Worm (Caenorhabditis elegans) whole organism, L3 larva: ENCODE results near the gene Y39G8B.10.

ENCODE experiments used
- ZK546.5 ChIP-seq: sonication (generic microtip); optimal IDR thresholded peaks from 2 replicates; lab custom pipeline; 2017; ENCODE audit warnings: missing biosample characterization, missing genetic modification characterization
- ama-1 ChIP-seq: fragments of 150-350 bp; optimal IDR thresholded peaks from 2 replicates; lab custom pipeline; 2018
- ceh-28 ChIP-seq: fragments of 150-350 bp; optimal IDR thresholded peaks from 2 replicates; lab custom pipeline; 2014; ENCODE audit warnings: missing biosample characterization, missing genetic modification reagents, missing genetic modification characterization
- ceh-9 ChIP-seq: sonication (generic microtip); optimal IDR thresholded peaks from 2 replicates; lab custom pipeline; 2018; ENCODE audit warnings: missing biosample characterization, missing genetic modification characterization
- elt-3 ChIP-seq, 3 experiments: fragments of 150-350 bp in 1 of 3; sonication (generic microtip) in 2 of 3; optimal IDR thresholded peaks; 2 replicates in 2 of 3; 4 replicates in 1 of 3; lab custom pipeline; 2014 to 2017; ENCODE audit warnings: missing biosample characterization in 3 of 3, missing genetic modification characterization in 3 of 3
- fkh-2 ChIP-seq: fragments of 150-350 bp; optimal IDR thresholded peaks from 2 replicates; lab custom pipeline; 2014; ENCODE audit warnings: missing biosample characterization, missing genetic modification reagents, missing genetic modification characterization
- nhr-25 ChIP-seq: sonication (generic microtip); optimal IDR thresholded peaks from 2 replicates; lab custom pipeline; 2017; ENCODE audit warnings: missing biosample characterization, missing genetic modification characterization
- nhr-67 ChIP-seq: fragments of 150-350 bp; optimal IDR thresholded peaks from 2 replicates; lab custom pipeline; 2014; ENCODE audit warnings: missing biosample characterization, missing genetic modification characterization
- snpc-4 ChIP-seq: fragments of 150-350 bp; optimal IDR thresholded peaks from 2 replicates; lab custom pipeline; 2014; ENCODE audit warnings: missing biosample characterization, missing genetic modification characterization

DNA sequence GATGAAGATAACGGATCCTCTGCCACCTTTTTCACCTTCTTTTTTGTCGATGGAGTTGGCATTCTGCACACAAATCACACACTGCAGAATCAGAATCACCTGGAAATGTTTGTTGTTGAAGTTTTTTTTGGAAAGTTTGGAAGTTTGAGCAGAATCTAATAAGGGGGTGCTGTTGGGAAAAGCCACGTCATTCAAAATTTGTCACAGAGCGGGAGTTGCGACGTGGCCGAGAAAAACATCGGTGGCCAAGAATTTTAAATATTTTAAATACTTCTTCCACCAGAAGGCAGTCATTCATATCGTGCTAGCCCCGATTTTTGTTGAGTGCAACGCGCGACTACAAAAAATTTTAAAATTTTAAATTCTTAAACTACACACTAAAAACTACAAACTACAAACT is 20.6 kb downstream of the Y39G8B.10 start, which contains the start of gene rpi-1:
- TF ChIP-seq fkh-2 (no peak), ama-1 (lab: Kevin White, UChicago) (no peak), snpc-4 (tag; lab: Kevin White, UChicago) (no peak), ceh-28 (no peak), ceh-9 (tag; lab: Kevin White, UChicago) (no peak), nhr-67 (tag; lab: Kevin White, UChicago) (no peak), elt-3 (tag; optimal IDR thresholded peaks at IDR 0.05; lab: Kevin White, UChicago) (no peak), ZK546.5 (tag; lab: Kevin White, UChicago) (no peak), nhr-25 (tag; lab: Kevin White, UChicago) (no peak)
